Fruit fly (Drosophila melanogaster): ENCODE measurements around the gene Smn.

DNA sequence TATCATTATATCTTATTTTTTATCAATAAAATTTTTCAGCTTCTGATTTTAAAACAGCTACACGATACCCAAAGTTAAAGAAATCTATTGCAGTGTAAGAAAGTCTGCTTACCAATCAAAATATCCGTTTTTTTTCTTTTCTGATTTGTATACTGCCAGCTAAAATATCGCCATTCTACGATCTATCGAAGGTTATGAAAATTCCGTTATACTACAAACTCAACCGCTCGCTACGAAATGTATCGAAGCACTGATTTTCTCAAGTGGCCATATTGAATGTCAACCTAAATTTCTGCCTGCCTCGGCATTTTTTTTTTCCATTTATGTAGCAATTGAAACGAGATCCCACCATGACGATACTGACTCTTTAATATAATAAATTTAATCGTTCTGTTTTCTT is 1.3 kb downstream of the Smn start, which contains the start of gene nxf2:
- no peak for TF ChIP-seq CG6276 (GFP tag; optimal IDR thresholded peaks at IDR 0.05)
- no peak for TF ChIP-seq CG16779 (tag; optimal IDR thresholded peaks at IDR 0.05)
- no peak for TF ChIP-seq CG9139 (GFP tag; optimal IDR thresholded peaks at IDR 0.05)
- TF ChIP-seq ss (GFP tag; optimal IDR thresholded peaks at IDR 0.05): no peak
- no peak for TF ChIP-seq Hr39 (GFP tag; optimal IDR thresholded peaks at IDR 0.05)
- TF ChIP-seq fd85E (GFP tag; optimal IDR thresholded peaks at IDR 0.05): no peak
- TF ChIP-seq Gug (GFP tag; IDR thresholded peaks at IDR 0.05): no peak
- TF ChIP-seq eg (GFP tag; IDR thresholded peaks at IDR 0.05): no peak
- no peak for TF ChIP-seq pdm3 (GFP tag; optimal IDR thresholded peaks at IDR 0.05)
- no peak for TF ChIP-seq CG6808 (GFP tag; optimal IDR thresholded peaks at IDR 0.05)
- no peak for TF ChIP-seq achi (GFP tag; optimal IDR thresholded peaks at IDR 0.05)
- TF ChIP-seq Sox15 (GFP tag; optimal IDR thresholded peaks at IDR 0.05): no peak

Data from whole organism, prepupa.